Worm (Caenorhabditis elegans) whole organism, L1 larva: Measurements from ENCODE around the gene F40F8.1.

Experiments used
- aha-1 ChIP-seq: fragments of 150-350 bp; optimal IDR thresholded peaks from 2 replicates; lab custom pipeline; 2014; ENCODE audit warnings: missing biosample characterization, missing genetic modification characterization
- blmp-1 ChIP-seq: fragments of 150-350 bp; optimal IDR thresholded peaks from 2 replicates; lab custom pipeline; 2014; ENCODE audit warnings: missing biosample characterization, missing genetic modification characterization
- ceh-8 ChIP-seq: fragments of 200-800 bp; sonication (Bioruptor generic); optimal IDR thresholded peaks from 2 replicates; lab custom pipeline; 2018; ENCODE audit warnings: mild to moderate bottlenecking, missing genetic modification characterization, moderate library complexity, missing compliant biosample characterization
- elt-3 ChIP-seq, 6 experiments: fragments of 150-350 bp in 1 of 6; sonication (generic microtip); optimal IDR thresholded peaks; 2 replicates each; lab custom pipeline; 2017 to 2018; ENCODE audit warnings: missing biosample characterization in 6 of 6, missing genetic modification characterization in 6 of 6, inconsistent platforms in 1 of 6
- hlh-17 ChIP-seq: fragments of 200-800 bp; sonication (Bioruptor generic); optimal IDR thresholded peaks from 2 replicates; lab custom pipeline; 2018; ENCODE audit warnings: missing genetic modification characterization, mild to moderate bottlenecking, missing compliant biosample characterization, moderate library complexity, borderline replicate concordance
- irx-1 ChIP-seq: sonication (generic microtip); optimal IDR thresholded peaks from 2 replicates; lab custom pipeline; 2016; ENCODE audit warnings: missing genetic modification characterization, missing compliant biosample characterization
- lir-3 ChIP-seq: sonication (generic microtip); optimal IDR thresholded peaks from 2 replicates; lab custom pipeline; 2016; ENCODE audit warnings: mild to moderate bottlenecking, missing genetic modification characterization, moderate library complexity, missing compliant biosample characterization; ENCODE audit not compliant: poor library complexity
- mab-9 ChIP-seq: fragments of 200-800 bp; sonication (Bioruptor generic); IDR thresholded peaks from 2 replicates; pipeline ENCODE4 v1.3.6; 2022; ENCODE audit warnings: missing genetic modification reagents, missing genetic modification characterization, missing compliant biosample characterization
- mdl-1 ChIP-seq, 2 experiments: fragments of 150-350 bp; optimal IDR thresholded peaks; 2 replicates each; lab custom pipeline; 2014 to 2017; ENCODE audit warnings: missing biosample characterization in 2 of 2, missing genetic modification characterization in 2 of 2, inconsistent platforms in 1 of 2
- nhr-76 ChIP-seq: sonication (generic microtip); optimal IDR thresholded peaks from 2 replicates; lab custom pipeline; 2017; ENCODE audit warnings: missing biosample characterization, missing genetic modification characterization
- sup-37 ChIP-seq: fragments of 200-800 bp; sonication (Bioruptor generic); optimal IDR thresholded peaks from 2 replicates; lab custom pipeline; 2018; ENCODE audit warnings: mild to moderate bottlenecking, missing genetic modification characterization, missing compliant biosample characterization
- tlp-1 ChIP-seq: fragments of 150-350 bp; optimal IDR thresholded peaks from 2 replicates; lab custom pipeline; 2014; ENCODE audit warnings: missing biosample characterization, missing genetic modification characterization

ce11 chrII:11103657-11104056, 23.8 kb upstream of the F40F8.1 start, which contains the start of gene C09H10.5:
- TF ChIP-seq aha-1 (no peak), mdl-1 (tag; optimal IDR thresholded peaks at IDR 0.05; lab: Kevin White, UChicago) (no peak), sup-37 (no peak), mab-9 (no peak), hlh-17 (GFP tag; lab: Kevin White, UChicago) (no peak), lir-3 (tag; lab: Kevin White, UChicago) (no peak), nhr-76 (no peak), blmp-1 (tag; lab: Kevin White, UChicago) (no peak), ceh-8 (GFP tag; lab: Kevin White, UChicago) (no peak), elt-3 (tag; optimal IDR thresholded peaks at IDR 0.05; lab: Kevin White, UChicago) (no peak), tlp-1 (tag; lab: Kevin White, UChicago) (no peak), irx-1 (tag; lab: Kevin White, UChicago) (no peak)
